Worm (Caenorhabditis elegans) whole organism, L3 larva: ENCODE measurements around the gene F18C5.9.

Experiments
- ama-1 ChIP-seq: fragments of 150-350 bp; optimal IDR thresholded peaks from 2 replicates; lab custom pipeline; 2018
- ceh-16 ChIP-seq: sonication (generic microtip); optimal IDR thresholded peaks from 2 replicates; lab custom pipeline; 2017; ENCODE audit warnings: missing biosample characterization, missing genetic modification characterization
- elt-2 ChIP-seq: sonication (generic microtip); optimal IDR thresholded peaks from 2 replicates; lab custom pipeline; 2016; ENCODE audit warnings: missing genetic modification reagents, mild to moderate bottlenecking, missing genetic modification characterization, missing compliant biosample characterization
- lin-15B ChIP-seq: fragments of 150-350 bp; optimal IDR thresholded peaks from 2 replicates; lab custom pipeline; 2014; ENCODE audit warnings: missing biosample characterization, missing genetic modification characterization
- mml-1 ChIP-seq: fragments of 150-350 bp; sonication (generic microtip); optimal IDR thresholded peaks from 3 replicates; lab custom pipeline; 2014; ENCODE audit warnings: missing biosample characterization, missing genetic modification characterization
- nhr-11 ChIP-seq: fragments of 150-350 bp; optimal IDR thresholded peaks from 2 replicates; lab custom pipeline; 2014; ENCODE audit warnings: missing biosample characterization, missing genetic modification characterization
- nhr-76 ChIP-seq: fragments of 150-350 bp; sonication (generic microtip); optimal IDR thresholded peaks from 5 replicates; lab custom pipeline; 2014; ENCODE audit warnings: missing biosample characterization, missing genetic modification characterization
- snpc-4 ChIP-seq: fragments of 150-350 bp; optimal IDR thresholded peaks from 2 replicates; lab custom pipeline; 2014; ENCODE audit warnings: missing biosample characterization, missing genetic modification characterization
- unc-39 ChIP-seq: sonication (generic microtip); optimal IDR thresholded peaks from 4 replicates; lab custom pipeline; 2017; ENCODE audit warnings: missing biosample characterization, missing genetic modification characterization

- TF ChIP-seq mml-1 (tag; lab: Kevin White, UChicago), result no peak
- peak; percentile 12 for TF ChIP-seq ama-1
- no peak for TF ChIP-seq unc-39 (tag; lab: Kevin White, UChicago)
- no peak for TF ChIP-seq nhr-11 (tag; lab: Kevin White, UChicago)
- TF ChIP-seq lin-15B, result no peak
- TF ChIP-seq snpc-4 (tag; lab: Kevin White, UChicago), result no peak
- TF ChIP-seq nhr-76 (tag; lab: Kevin White, UChicago), result no peak
- TF ChIP-seq ceh-16 (tag; lab: Kevin White, UChicago), result no peak
- TF ChIP-seq elt-2 (tag; lab: Kevin White, UChicago), result no peak
These were observed 5.6 kb upstream of the F18C5.9 start, which contains the start of gene F18C5.10 for ce11 chrII:6561300-6561699.
